Fruit fly (Drosophila melanogaster) Kc167 (cell line): ENCODE results near the gene CG9737.

Source experiments
- Myc ChIP-seq: fragments of >200 bp; optimal IDR thresholded peaks from 2 replicates; lab custom pipeline; 2017; ENCODE audit warnings: missing external identifiers
- Sin3A ChIP-seq: fragments of >200 bp; optimal IDR thresholded peaks from 2 replicates; lab custom pipeline; 2018; ENCODE audit warnings: missing external identifiers
- h ChIP-seq: fragments of >200 bp; optimal IDR thresholded peaks from 3 replicates; lab custom pipeline; 2018; ENCODE audit warnings: missing external identifiers
- insv ChIP-seq: fragments of >200 bp; optimal IDR thresholded peaks from 3 replicates; lab custom pipeline; 2018; ENCODE audit warnings: missing external identifiers
- psq ChIP-seq: fragments of >200 bp; optimal IDR thresholded peaks from 2 replicates; lab custom pipeline; 2017; ENCODE audit warnings: missing external identifiers
- ttk ChIP-seq: sonication (Bioruptor generic); optimal IDR thresholded peaks from 2 replicates; lab custom pipeline; 2017; ENCODE audit warnings: missing external identifiers

DNA sequence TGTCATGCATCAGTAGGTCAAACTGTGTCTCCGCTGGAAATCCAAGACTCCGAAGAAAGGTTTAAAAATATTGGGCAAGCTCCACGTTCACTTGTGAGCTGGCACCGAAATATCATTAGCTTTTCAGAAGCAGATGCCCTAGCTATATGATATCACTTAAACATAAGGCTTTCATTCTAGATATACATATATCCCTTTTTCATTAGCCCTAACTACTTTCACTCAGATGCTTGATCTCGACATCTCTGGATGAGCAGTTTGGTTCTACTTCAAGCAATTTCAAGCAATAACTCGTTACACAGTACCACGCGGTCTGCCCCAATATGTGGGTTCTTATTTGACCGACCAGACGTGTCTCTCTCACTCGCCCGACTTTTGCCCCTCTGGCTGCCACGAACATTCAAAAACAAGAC, 51.6 kb downstream of the CG9737 start:
- TF ChIP-seq psq = no peak
- no peak for TF ChIP-seq h (lab: Kevin White, UChicago)
- no peak for TF ChIP-seq Myc (lab: Kevin White, UChicago)
- TF ChIP-seq ttk (lab: Kevin White, UChicago) = no peak
- TF ChIP-seq Sin3A (lab: Kevin White, UChicago) = no peak
- TF ChIP-seq insv (lab: Kevin White, UChicago) = no peak
